Worm (Caenorhabditis elegans): ENCODE results near the gene gmpr-1.

DNA sequence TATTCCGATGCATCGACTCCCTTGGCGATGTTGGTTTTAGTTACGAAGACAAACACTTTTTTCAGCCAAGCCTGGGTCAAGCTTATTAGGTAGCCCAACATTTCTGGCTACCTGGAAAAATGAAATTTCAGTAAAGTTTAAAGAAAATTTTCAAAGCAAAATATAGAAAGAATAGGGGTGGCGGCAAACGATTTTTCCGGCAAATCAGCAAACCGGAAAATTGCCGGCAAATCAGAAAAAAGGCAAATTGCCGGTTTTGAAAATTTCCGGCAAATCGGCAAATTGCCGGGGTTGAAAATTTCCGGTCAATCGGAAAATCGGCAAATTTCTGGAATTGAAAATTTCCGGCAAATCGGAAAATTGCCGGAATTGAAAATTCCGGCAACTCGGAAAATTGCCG is 6.4 kb upstream of the gmpr-1 start, which contains the start of gene F32D1.8:
- TF ChIP-seq sea-2 (GFP tag; optimal IDR thresholded peaks at IDR 0.05), result no peak
- TF ChIP-seq fkh-2 (tag; optimal IDR thresholded peaks at IDR 0.05), result no peak
- no peak for TF ChIP-seq snpc-4 (tag; optimal IDR thresholded peaks at IDR 0.05)
- no peak for TF ChIP-seq nhr-77 (tag; optimal IDR thresholded peaks at IDR 0.05)
- TF ChIP-seq nhr-11 (tag; optimal IDR thresholded peaks at IDR 0.05), result no peak

All from whole organism, L3 larva.